Worm (Caenorhabditis elegans) whole organism, young adult: ENCODE measurements around the gene C48B4.3.

ENCODE experiments used
- B0336.3 ChIP-seq: fragments of 200-800 bp; sonication (Bioruptor generic); IDR thresholded peaks from 2 replicates; pipeline ENCODE4 v1.3.6; 2022; ENCODE audit warnings: missing genetic modification characterization, missing compliant biosample characterization
- C17E4.6 ChIP-seq: fragments of 200-800 bp; sonication (Bioruptor generic); IDR thresholded peaks from 2 replicates; pipeline ENCODE4 v1.3.6; 2022; ENCODE audit warnings: missing genetic modification reagents, missing genetic modification characterization, missing compliant biosample characterization
- F22D6.2 ChIP-seq: sonication (generic microtip); optimal IDR thresholded peaks from 2 replicates; lab custom pipeline; 2016; ENCODE audit warnings: mild to moderate bottlenecking, missing genetic modification characterization, missing compliant biosample characterization
- F33H1.4 ChIP-seq: fragments of 200-800 bp; sonication (Bioruptor generic); IDR thresholded peaks from 2 replicates; pipeline ENCODE4 v1.3.6; 2022; ENCODE audit warnings: missing genetic modification reagents, missing genetic modification characterization, missing compliant biosample characterization
- F57A8.1 ChIP-seq: fragments of 200-800 bp; sonication (Bioruptor generic); optimal IDR thresholded peaks from 2 replicates; lab custom pipeline; 2018; ENCODE audit warnings: mild to moderate bottlenecking, missing genetic modification characterization, moderate library complexity, missing compliant biosample characterization
- T07F8.4 ChIP-seq: sonication (generic microtip); optimal IDR thresholded peaks from 2 replicates; lab custom pipeline; 2016; ENCODE audit warnings: mild to moderate bottlenecking, missing genetic modification characterization, moderate library complexity, missing compliant biosample characterization
- T26A5.8 ChIP-seq: sonication (generic microtip); optimal IDR thresholded peaks from 2 replicates; lab custom pipeline; 2016; ENCODE audit warnings: missing genetic modification characterization, missing compliant biosample characterization
- Y56A3A.18 ChIP-seq: fragments of 200-800 bp; sonication (Bioruptor generic); IDR thresholded peaks from 2 replicates; pipeline ENCODE4 v1.3.6; 2022; ENCODE audit warnings: missing genetic modification reagents, missing genetic modification characterization, missing compliant biosample characterization
- Y67H2A.10 ChIP-seq: fragments of 200-800 bp; sonication (Bioruptor generic); conservative IDR thresholded peaks from 2 replicates; pipeline ENCODE4 v1.3.6; 2022; ENCODE audit warnings: missing genetic modification reagents, missing genetic modification characterization, missing compliant biosample characterization
- ZK185.1 ChIP-seq: sonication (generic microtip); optimal IDR thresholded peaks from 2 replicates; lab custom pipeline; 2016; ENCODE audit warnings: mild to moderate bottlenecking, missing genetic modification characterization, missing compliant biosample characterization; ENCODE audit not compliant: poor library complexity, severe bottlenecking
- aptf-2 ChIP-seq: fragments of 200-800 bp; sonication (Bioruptor generic); conservative IDR thresholded peaks from 2 replicates; pipeline ENCODE4 v1.3.6; 2022; ENCODE audit warnings: missing genetic modification reagents, missing genetic modification characterization, missing compliant biosample characterization
- atf-7 ChIP-seq: sonication (generic microtip); optimal IDR thresholded peaks from 2 replicates; lab custom pipeline; 2017; ENCODE audit warnings: mild to moderate bottlenecking, missing genetic modification characterization, missing compliant biosample characterization
- athp-1 ChIP-seq: sonication (generic microtip); optimal IDR thresholded peaks from 2 replicates; lab custom pipeline; 2017; ENCODE audit warnings: mild to moderate bottlenecking, missing genetic modification characterization, missing compliant biosample characterization
- ccch-3 ChIP-seq: fragments of 200-800 bp; sonication (Bioruptor generic); optimal IDR thresholded peaks from 2 replicates; lab custom pipeline; 2018; ENCODE audit warnings: mild to moderate bottlenecking, missing genetic modification characterization, missing compliant biosample characterization
- cebp-1 ChIP-seq, 2 experiments: fragments of 200-800 bp in 1 of 2; sonication (Bioruptor generic) in 1 of 2; sonication (generic microtip) in 1 of 2; IDR thresholded peaks in 1 of 2; optimal IDR thresholded peaks in 1 of 2; 2 replicates each; pipeline versions ENCODE4 v1.3.6 to Lab custom; 2017 to 2022; ENCODE audit warnings: missing compliant biosample characterization in 2 of 2, missing genetic modification characterization in 2 of 2, mild to moderate bottlenecking in 1 of 2, missing genetic modification reagents in 1 of 2, moderate library complexity in 1 of 2
- ceh-100 ChIP-seq: fragments of 200-800 bp; sonication (Bioruptor generic); IDR thresholded peaks from 2 replicates; pipeline ENCODE4 v1.3.6; 2022; ENCODE audit warnings: missing genetic modification reagents, missing genetic modification characterization, missing compliant biosample characterization
- ceh-40 ChIP-seq: fragments of 200-800 bp; sonication (Bioruptor generic); IDR thresholded peaks from 2 replicates; pipeline ENCODE4 v1.3.6; 2022; ENCODE audit warnings: missing genetic modification characterization, missing compliant biosample characterization
- dox-1 ChIP-seq: fragments of 200-800 bp; sonication (Bioruptor generic); IDR thresholded peaks from 2 replicates; pipeline ENCODE4 v1.3.6; 2022; ENCODE audit warnings: missing genetic modification reagents, missing genetic modification characterization, missing compliant biosample characterization
- dpff-1 ChIP-seq: sonication (generic microtip); optimal IDR thresholded peaks from 2 replicates; lab custom pipeline; 2017; ENCODE audit warnings: mild to moderate bottlenecking, missing genetic modification characterization, missing compliant biosample characterization
- egl-44 ChIP-seq: fragments of 200-800 bp; sonication (Bioruptor generic); IDR thresholded peaks from 2 replicates; pipeline ENCODE4 v1.3.6; 2022; ENCODE audit warnings: missing genetic modification reagents, missing genetic modification characterization, missing compliant biosample characterization
- egrh-3 ChIP-seq: fragments of 200-800 bp; sonication (Bioruptor generic); IDR thresholded peaks from 2 replicates; pipeline ENCODE4 v1.3.6; 2022; ENCODE audit warnings: missing genetic modification reagents, missing genetic modification characterization, missing compliant biosample characterization
- gei-17 ChIP-seq: fragments of 200-800 bp; sonication (Bioruptor generic); optimal IDR thresholded peaks from 2 replicates; lab custom pipeline; 2018; ENCODE audit warnings: mild to moderate bottlenecking, missing genetic modification characterization, missing compliant biosample characterization
- him-1 ChIP-seq: sonication (generic microtip); optimal IDR thresholded peaks from 2 replicates; lab custom pipeline; 2016; ENCODE audit warnings: missing genotype, missing genetic modification reagents, missing genetic modification characterization, missing compliant biosample characterization
- hlh-12 ChIP-seq: sonication (generic microtip); optimal IDR thresholded peaks from 2 replicates; lab custom pipeline; 2016; ENCODE audit warnings: missing genetic modification characterization, missing compliant biosample characterization
- hmg-1.2 ChIP-seq: fragments of 200-800 bp; sonication (Bioruptor generic); IDR thresholded peaks from 2 replicates; pipeline ENCODE4 v1.3.6; 2022; ENCODE audit warnings: missing genetic modification reagents, missing genetic modification characterization, missing compliant biosample characterization
- lag-1 ChIP-seq: fragments of 200-800 bp; sonication (Bioruptor generic); IDR thresholded peaks from 2 replicates; pipeline ENCODE4 v1.3.6; 2022; ENCODE audit warnings: missing genetic modification reagents, missing genetic modification characterization, missing compliant biosample characterization
- let-526 ChIP-seq: fragments of 200-800 bp; sonication (Bioruptor generic); IDR thresholded peaks from 2 replicates; pipeline ENCODE4 v1.3.6; 2022; ENCODE audit warnings: missing genetic modification reagents, missing genetic modification characterization, missing compliant biosample characterization
- let-607 ChIP-seq, 2 experiments: fragments of 200-800 bp in 1 of 2; sonication (Bioruptor generic) in 1 of 2; sonication (generic microtip) in 1 of 2; optimal IDR thresholded peaks; 2 replicates each; lab custom pipeline; 2016 to 2018; ENCODE audit warnings: mild to moderate bottlenecking in 2 of 2, missing compliant biosample characterization in 2 of 2, missing genetic modification characterization in 2 of 2, moderate library complexity in 2 of 2, missing genotype in 1 of 2
- lir-1 ChIP-seq: fragments of 200-800 bp; sonication (Bioruptor generic); conservative IDR thresholded peaks from 2 replicates; pipeline ENCODE4 v1.3.6; 2022; ENCODE audit warnings: missing genetic modification reagents, missing genetic modification characterization, missing compliant biosample characterization
- lsl-1 ChIP-seq: fragments of 200-800 bp; sonication (Bioruptor generic); optimal IDR thresholded peaks from 2 replicates; lab custom pipeline; 2018; ENCODE audit warnings: mild to moderate bottlenecking, missing genetic modification characterization, moderate library complexity, missing compliant biosample characterization
- madf-10 ChIP-seq: sonication (generic microtip); optimal IDR thresholded peaks from 2 replicates; lab custom pipeline; 2016; ENCODE audit warnings: mild to moderate bottlenecking, missing genetic modification characterization, missing compliant biosample characterization
- mxl-1 ChIP-seq: sonication (generic microtip); optimal IDR thresholded peaks from 2 replicates; lab custom pipeline; 2016; ENCODE audit warnings: missing genetic modification characterization, missing compliant biosample characterization
- nfya-1 ChIP-seq: sonication (generic microtip); optimal IDR thresholded peaks from 2 replicates; lab custom pipeline; 2017; ENCODE audit warnings: antibody characterized with exemption, missing compliant biosample characterization, missing genetic modification characterization, borderline replicate concordance; ENCODE audit not compliant: insufficient read depth
- nfya-2 ChIP-seq: fragments of 200-800 bp; sonication (Bioruptor generic); IDR thresholded peaks from 2 replicates; pipeline ENCODE4 v1.3.6; 2022; ENCODE audit warnings: missing genetic modification reagents, missing genetic modification characterization, missing compliant biosample characterization
- nfyb-1 ChIP-seq: fragments of 200-800 bp; sonication (Bioruptor generic); IDR thresholded peaks from 2 replicates; pipeline ENCODE4 v1.3.6; 2022; ENCODE audit warnings: missing genetic modification reagents, missing genetic modification characterization, missing compliant biosample characterization
- pbrm-1 ChIP-seq: fragments of 200-800 bp; sonication (Bioruptor generic); IDR thresholded peaks from 2 replicates; pipeline ENCODE4 v1.3.6; 2022; ENCODE audit warnings: missing genetic modification reagents, missing genetic modification characterization, missing compliant biosample characterization
- snpc-1.3 ChIP-seq: sonication (generic microtip); optimal IDR thresholded peaks from 2 replicates; lab custom pipeline; 2017; ENCODE audit warnings: missing genetic modification characterization, mild to moderate bottlenecking, missing compliant biosample characterization, antibody characterized with exemption, moderate library complexity, missing genotype, missing genetic modification reagents; ENCODE audit not compliant: insufficient read depth
- snpc-3.4 ChIP-seq: sonication (generic microtip); optimal IDR thresholded peaks from 2 replicates; lab custom pipeline; 2017; ENCODE audit warnings: missing genetic modification characterization, mild to moderate bottlenecking, missing compliant biosample characterization, antibody characterized with exemption, moderate library complexity, missing genotype, missing genetic modification reagents
- sptf-2 ChIP-seq: fragments of 200-800 bp; sonication (Bioruptor generic); optimal IDR thresholded peaks from 2 replicates; lab custom pipeline; 2018; ENCODE audit warnings: mild to moderate bottlenecking, missing genetic modification characterization, missing compliant biosample characterization
- tbp1 ChIP-seq: fragments of 200-800 bp; sonication (Bioruptor generic); optimal IDR thresholded peaks from 2 replicates; lab custom pipeline; 2018; ENCODE audit warnings: mild to moderate bottlenecking, missing genetic modification characterization, missing compliant biosample characterization
- unc-130 ChIP-seq: sonication (generic microtip); optimal IDR thresholded peaks from 2 replicates; lab custom pipeline; 2016; ENCODE audit warnings: missing genetic modification reagents, missing genetic modification characterization, missing compliant biosample characterization
- xnd-1 ChIP-seq: sonication (generic microtip); optimal IDR thresholded peaks from 2 replicates; lab custom pipeline; 2016; ENCODE audit warnings: missing genotype, missing genetic modification reagents, missing genetic modification characterization, missing compliant biosample characterization
- zfh-2 ChIP-seq: fragments of 200-800 bp; sonication (Bioruptor generic); conservative IDR thresholded peaks from 2 replicates; pipeline ENCODE4 v1.3.6; 2022; ENCODE audit warnings: missing genetic modification reagents, missing genetic modification characterization, missing compliant biosample characterization
- ztf-22 ChIP-seq: fragments of 200-800 bp; sonication (Bioruptor generic); optimal IDR thresholded peaks from 2 replicates; lab custom pipeline; 2018; ENCODE audit warnings: mild to moderate bottlenecking, missing genetic modification characterization, moderate library complexity, missing compliant biosample characterization
- ztf-26 ChIP-seq: sonication (generic microtip); optimal IDR thresholded peaks from 2 replicates; lab custom pipeline; 2017; ENCODE audit warnings: missing genetic modification characterization, missing compliant biosample characterization
- ztf-28 ChIP-seq: fragments of 200-800 bp; sonication (Bioruptor generic); IDR thresholded peaks from 2 replicates; pipeline ENCODE4 v1.3.6; 2022; ENCODE audit warnings: missing genetic modification reagents, missing genetic modification characterization, missing compliant biosample characterization

C48B4.3 gene

ce11 chrIII:9546016-9546659 lies 36.0 kb downstream of the C48B4.3 start, which contains the start of gene unc-16 (continued):
- peak; percentile 51 to 58 for TF ChIP-seq let-607 (tag; optimal IDR thresholded peaks at IDR 0.05; lab: Kevin White, UChicago)
- no peak for TF ChIP-seq egrh-3
- no peak for TF ChIP-seq lag-1 (GFP tag; lab: Robert Waterston, UW)
- TF ChIP-seq T26A5.8 = no peak
- no peak for TF ChIP-seq hlh-12 (tag; lab: Kevin White, UChicago)
- TF ChIP-seq unc-130 (GFP tag; lab: Kevin White, UChicago) = no peak
- no peak for TF ChIP-seq xnd-1 (tag; lab: Kevin White, UChicago)
- TF ChIP-seq snpc-1.3 = no peak
- TF ChIP-seq pbrm-1 = peak; percentile 72
- TF ChIP-seq zfh-2 = peak; percentile 63; the same call in 1 of the 2 replicates
- TF ChIP-seq C17E4.6 (GFP tag; lab: Robert Waterston, UW) = 0 out of 2 replicates have a peak, but pooled peaks have one; percentile 36
- TF ChIP-seq nfya-1 (tag; lab: Kevin White, UChicago) = no peak
- no peak for TF ChIP-seq F22D6.2 (tag; lab: Kevin White, UChicago)
- TF ChIP-seq nfyb-1 = peak; percentile 85; the same call in 1 of the 2 replicates
- no peak for TF ChIP-seq Y56A3A.18 (GFP tag; lab: Robert Waterston, UW)
- peak; percentile 33; the same call in 1 of the 2 replicates for TF ChIP-seq hmg-1.2
- peak; percentile 42 for TF ChIP-seq tbp1 (GFP tag; lab: Kevin White, UChicago)
- TF ChIP-seq athp-1 (tag; lab: Kevin White, UChicago) = peak; percentile 62
- TF ChIP-seq ztf-28 (GFP tag; lab: Robert Waterston, UW) = no peak
- TF ChIP-seq him-1 (tag; lab: Kevin White, UChicago) = no peak
- TF ChIP-seq ceh-40 (GFP tag; lab: Robert Waterston, UW) = no peak
- no peak for TF ChIP-seq ztf-22 (GFP tag; lab: Kevin White, UChicago)
- no peak for TF ChIP-seq egl-44 (GFP tag; lab: Robert Waterston, UW)
- TF ChIP-seq ztf-26 = peak; percentile 47
- TF ChIP-seq lsl-1 (GFP tag; lab: Kevin White, UChicago) = peak; percentile 76
- TF ChIP-seq let-526 = no peak; the same call in 1 of the 2 replicates
- peak; percentile 65 for TF ChIP-seq ZK185.1 (tag; lab: Kevin White, UChicago)
- TF ChIP-seq snpc-3.4 = no peak
- TF ChIP-seq T07F8.4 (tag; lab: Kevin White, UChicago) = no peak
- TF ChIP-seq nfya-2 (GFP tag; lab: Robert Waterston, UW) = no peak
- no peak for TF ChIP-seq F57A8.1
- no peak for TF ChIP-seq gei-17 (GFP tag; lab: Kevin White, UChicago)
- TF ChIP-seq ccch-3 (GFP tag; lab: Kevin White, UChicago) = no peak
- TF ChIP-seq madf-10 (tag; lab: Kevin White, UChicago) = peak; percentile 45
- no peak for TF ChIP-seq dpff-1 (tag; lab: Kevin White, UChicago)
- no peak for TF ChIP-seq aptf-2 (GFP tag; lab: Robert Waterston, UW)
- no peak for TF ChIP-seq lir-1 (GFP tag; lab: Robert Waterston, UW)
- TF ChIP-seq atf-7 (tag; lab: Kevin White, UChicago) = no peak
- TF ChIP-seq B0336.3 (GFP tag; lab: Robert Waterston, UW) = peak; percentile 59
- peak; percentile 64; the same call in 1 of the 2 replicates for TF ChIP-seq Y67H2A.10 (GFP tag; lab: Robert Waterston, UW)
- peak; percentile 80 for TF ChIP-seq dox-1 (GFP tag; lab: Robert Waterston, UW)
- TF ChIP-seq ceh-100 (GFP tag; lab: Robert Waterston, UW) = peak; percentile 51
- TF ChIP-seq sptf-2 (GFP tag; lab: Kevin White, UChicago) = no peak
- no peak for TF ChIP-seq mxl-1 (tag; lab: Kevin White, UChicago)
- peak; percentile 50; the same call in 1 of the 2 replicates for TF ChIP-seq F33H1.4 (GFP tag; lab: Robert Waterston, UW)
- TF ChIP-seq cebp-1 (GFP tag; IDR thresholded peaks at IDR 0.05; lab: Robert Waterston, UW) = 0 out of 2 replicates have a peak, but pooled peaks have one; percentile 12
- TF ChIP-seq cebp-1 (tag; optimal IDR thresholded peaks at IDR 0.05; lab: Kevin White, UChicago) = peak; percentile 82
